Fruit fly (Drosophila melanogaster) whole organism, pupa: ENCODE data around the gene CG15312.

ENCODE experiments used
- CG10348 ChIP-seq: fragments of 200-800 bp; sonication (Bioruptor generic); IDR thresholded peaks from 2 replicates; pipeline ENCODE4 v1.3.6; 2022; ENCODE audit warnings: missing biosample characterization, missing genetic modification characterization
- CG12605 ChIP-seq: fragments of 200-800 bp; sonication (Bioruptor generic); IDR thresholded peaks from 2 replicates; pipeline ENCODE4 v1.3.6; 2022; ENCODE audit warnings: missing biosample characterization, missing genetic modification characterization
- CG13204 ChIP-seq: fragments of 200-800 bp; sonication (Bioruptor generic); optimal IDR thresholded peaks from 2 replicates; lab custom pipeline; 2018; ENCODE audit warnings: missing biosample characterization, mild to moderate bottlenecking, missing genetic modification characterization, moderate library complexity
- CG14655 ChIP-seq: fragments of 200-800 bp; sonication (Bioruptor generic); optimal IDR thresholded peaks from 3 replicates; lab custom pipeline; 2017; ENCODE audit warnings: mild to moderate bottlenecking, missing biosample characterization, missing genetic modification reagents, missing genetic modification characterization
- CG15710 ChIP-seq: fragments of 200-800 bp; sonication (Bioruptor generic); optimal IDR thresholded peaks from 2 replicates; lab custom pipeline; 2018; ENCODE audit warnings: missing biosample characterization, mild to moderate bottlenecking, missing genetic modification characterization, moderate library complexity
- CG17806 ChIP-seq: fragments of 200-800 bp; sonication (Bioruptor generic); optimal IDR thresholded peaks from 2 replicates; lab custom pipeline; 2018; ENCODE audit warnings: missing biosample characterization, mild to moderate bottlenecking, missing genetic modification characterization, moderate library complexity
- CG32121 ChIP-seq: fragments of 200-800 bp; sonication (Bioruptor generic); IDR thresholded peaks from 2 replicates; pipeline ENCODE4 v1.3.6; 2022; ENCODE audit warnings: missing biosample characterization, missing genetic modification characterization
- CG34367 ChIP-seq: fragments of 200-800 bp; sonication (Bioruptor generic); optimal IDR thresholded peaks from 2 replicates; lab custom pipeline; 2018; ENCODE audit warnings: missing biosample characterization, mild to moderate bottlenecking, missing genetic modification characterization
- CG4496 ChIP-seq: fragments of 200-800 bp; sonication (Bioruptor generic); IDR thresholded peaks from 3 replicates; pipeline ENCODE4 v1.3.6; 2022; ENCODE audit warnings: missing biosample characterization, missing genetic modification characterization
- CG8159 ChIP-seq: fragments of 200-800 bp; sonication (Bioruptor generic); optimal IDR thresholded peaks from 3 replicates; lab custom pipeline; 2018; ENCODE audit warnings: missing biosample characterization, mild to moderate bottlenecking, missing genetic modification characterization, moderate library complexity
- CG8301 ChIP-seq: fragments of 200-800 bp; sonication (Bioruptor generic); optimal IDR thresholded peaks from 2 replicates; lab custom pipeline; 2018; ENCODE audit warnings: missing biosample characterization, mild to moderate bottlenecking, missing genetic modification characterization
- CG9948 ChIP-seq: fragments of 200-800 bp; sonication (Bioruptor generic); optimal IDR thresholded peaks from 2 replicates; lab custom pipeline; 2018; ENCODE audit warnings: missing biosample characterization, mild to moderate bottlenecking, missing genetic modification characterization, moderate library complexity
- D1 ChIP-seq: fragments of 200-800 bp; sonication (Bioruptor generic); optimal IDR thresholded peaks from 2 replicates; lab custom pipeline; 2018; ENCODE audit warnings: missing biosample characterization, mild to moderate bottlenecking, missing genetic modification characterization, moderate library complexity
- EcR ChIP-seq: fragments of 200-800 bp; sonication (Bioruptor generic); optimal IDR thresholded peaks from 3 replicates; lab custom pipeline; 2019; ENCODE audit warnings: missing biosample characterization, missing genetic modification characterization, mild to moderate bottlenecking, moderate library complexity, missing genetic modification reagents
- Ets98B ChIP-seq: fragments of 200-800 bp; sonication (Bioruptor generic); IDR thresholded peaks from 2 replicates; pipeline ENCODE4 v1.3.6; 2022; ENCODE audit warnings: missing biosample characterization, missing genetic modification characterization
- Pif1A ChIP-seq: fragments of 200-800 bp; sonication (Bioruptor generic); optimal IDR thresholded peaks from 3 replicates; lab custom pipeline; 2016; ENCODE audit warnings: missing biosample characterization, missing genetic modification characterization
- Pif1B ChIP-seq: fragments of 200-800 bp; sonication (Bioruptor generic); optimal IDR thresholded peaks from 3 replicates; lab custom pipeline; 2016; ENCODE audit warnings: missing biosample characterization, missing genetic modification characterization
- Snoo ChIP-seq: fragments of 200-800 bp; sonication (Bioruptor generic); optimal IDR thresholded peaks from 3 replicates; lab custom pipeline; 2017; ENCODE audit warnings: missing biosample characterization, mild to moderate bottlenecking, missing genetic modification characterization, inconsistent platforms
- fd96Ca ChIP-seq: fragments of 200-800 bp; sonication (Bioruptor generic); IDR thresholded peaks from 3 replicates; pipeline ENCODE4 v1.3.6; 2022; ENCODE audit warnings: missing biosample characterization, missing genetic modification characterization
- gl ChIP-seq: fragments of 200-800 bp; sonication (Bioruptor generic); optimal IDR thresholded peaks from 2 replicates; lab custom pipeline; 2018; ENCODE audit warnings: missing biosample characterization, mild to moderate bottlenecking, missing genetic modification characterization
- rn ChIP-seq: fragments of 200-800 bp; sonication (Bioruptor generic); IDR thresholded peaks from 2 replicates; pipeline ENCODE4 v1.3.6; 2022; ENCODE audit warnings: missing biosample characterization, missing genetic modification characterization

The CG15312 gene

DNA sequence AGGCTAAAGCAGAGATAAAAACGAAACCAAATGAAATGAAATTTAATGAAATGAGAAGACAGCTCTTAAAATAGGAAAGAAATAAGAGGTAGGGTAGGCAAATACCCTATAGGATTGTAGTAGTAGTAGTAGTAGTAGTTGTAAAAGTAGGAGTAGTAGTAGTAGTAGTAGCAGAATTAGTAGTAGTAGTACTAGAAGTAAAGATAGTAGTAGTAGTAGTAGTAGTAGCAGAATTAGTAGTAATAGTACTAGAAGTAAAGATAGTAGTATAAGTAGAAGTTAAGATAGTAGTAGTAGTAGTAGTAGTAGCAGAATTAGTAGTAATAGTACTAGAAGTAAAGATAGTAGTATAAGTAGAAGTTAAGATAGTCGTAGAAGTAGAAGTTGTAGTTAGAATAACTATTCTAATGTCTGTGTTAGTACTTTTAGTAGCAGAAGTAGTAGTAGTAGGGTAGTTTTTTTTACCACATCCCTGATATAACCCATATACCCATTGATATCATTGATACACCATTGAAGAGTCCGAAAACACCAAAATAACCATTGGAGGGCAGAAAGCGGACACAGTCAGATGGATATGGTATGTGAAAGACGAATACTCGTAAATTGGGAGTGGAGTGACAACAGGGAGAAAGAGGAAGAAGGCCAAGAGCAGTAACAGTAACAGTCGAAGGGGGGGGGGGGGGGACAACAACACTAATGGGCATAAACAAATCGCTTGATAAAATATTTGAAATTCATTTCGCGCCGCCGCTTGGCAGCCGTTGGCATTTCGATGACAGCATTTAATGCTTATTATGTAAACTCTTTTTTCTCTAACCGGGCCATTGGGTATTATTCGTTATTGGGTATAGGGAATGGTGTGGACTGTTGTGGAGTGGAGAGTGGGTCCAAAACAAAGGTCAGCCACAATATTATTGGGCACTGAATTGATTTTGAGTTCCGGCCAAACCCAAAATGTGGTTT is 55.6 kb downstream of the CG15312 start:
- TF ChIP-seq Pif1A (GFP tag; lab: Kevin White, UChicago): no peak
- TF ChIP-seq D1: no peak
- TF ChIP-seq CG10348: no peak
- TF ChIP-seq CG34367: no peak
- no peak for TF ChIP-seq fd96Ca (GFP tag; lab: Robert Waterston, UW)
- no peak for TF ChIP-seq CG32121 (GFP tag; lab: Robert Waterston, UW)
- TF ChIP-seq CG4496 (GFP tag; lab: Robert Waterston, UW): no peak
- no peak for TF ChIP-seq CG17806
- TF ChIP-seq EcR: no peak
- no peak for TF ChIP-seq Snoo (tag; lab: Kevin White, UChicago)
- no peak for TF ChIP-seq rn (GFP tag; lab: Robert Waterston, UW)
- TF ChIP-seq gl (tag; lab: Kevin White, UChicago): no peak
- TF ChIP-seq Ets98B (GFP tag; lab: Robert Waterston, UW): no peak
- no peak for TF ChIP-seq CG15710 (tag; lab: Kevin White, UChicago)
- TF ChIP-seq CG8301 (tag; lab: Kevin White, UChicago): no peak
- TF ChIP-seq CG13204: no peak
- no peak for TF ChIP-seq CG9948

DNA sequence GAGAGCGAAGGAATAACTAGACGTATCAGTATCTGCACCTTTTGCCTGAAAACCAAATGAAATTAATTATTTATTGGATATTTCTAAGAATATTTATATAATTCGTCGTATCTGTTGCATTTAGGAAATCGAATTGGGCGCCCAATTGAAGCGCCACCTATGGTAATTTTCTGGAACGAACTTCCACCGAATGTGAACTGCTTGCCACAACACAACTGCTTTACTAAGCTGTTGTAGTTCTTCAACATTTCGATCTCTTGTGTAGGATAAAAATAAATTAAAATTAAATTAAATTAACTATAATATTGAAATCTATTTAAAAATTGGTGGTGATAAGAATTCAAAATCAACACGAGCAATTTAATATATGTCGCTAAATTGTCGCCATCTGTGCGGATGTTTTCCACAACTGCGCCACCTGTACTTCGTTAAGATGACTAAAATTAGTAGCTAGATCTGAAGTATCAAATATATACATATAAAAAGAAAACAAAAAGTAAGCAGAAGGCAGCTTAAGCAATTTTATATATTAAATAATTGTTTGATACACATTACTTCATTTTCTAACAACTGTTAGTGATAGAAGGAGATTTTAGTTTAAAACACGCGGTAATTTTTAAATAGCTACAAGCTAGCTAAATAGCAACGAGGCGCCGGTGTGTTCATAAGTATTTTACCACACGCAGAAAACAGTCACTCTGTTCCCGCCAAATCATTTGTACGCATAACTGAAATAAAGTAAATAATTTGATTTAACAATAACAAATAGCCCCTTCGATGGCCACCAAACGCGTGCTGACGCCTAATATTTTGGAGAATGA is 60.7 kb downstream of the CG15312 start, which contains the start of gene Dna2:
TSS of gene Dna2 (plus strand) at position 688 of the 821 bp plus-strand sequence.
- no peak for TF ChIP-seq Ets98B (GFP tag; lab: Robert Waterston, UW)
- TF ChIP-seq CG8159 (tag; lab: Kevin White, UChicago): no peak
- TF ChIP-seq CG10348: no peak
- TF ChIP-seq CG34367: no peak
- no peak for TF ChIP-seq CG12605
- TF ChIP-seq fd96Ca (GFP tag; lab: Robert Waterston, UW): no peak
- TF ChIP-seq Snoo (tag; lab: Kevin White, UChicago): no peak
- TF ChIP-seq CG9948: no peak
- no peak for TF ChIP-seq CG13204
- no peak for TF ChIP-seq CG8301 (tag; lab: Kevin White, UChicago)

DNA sequence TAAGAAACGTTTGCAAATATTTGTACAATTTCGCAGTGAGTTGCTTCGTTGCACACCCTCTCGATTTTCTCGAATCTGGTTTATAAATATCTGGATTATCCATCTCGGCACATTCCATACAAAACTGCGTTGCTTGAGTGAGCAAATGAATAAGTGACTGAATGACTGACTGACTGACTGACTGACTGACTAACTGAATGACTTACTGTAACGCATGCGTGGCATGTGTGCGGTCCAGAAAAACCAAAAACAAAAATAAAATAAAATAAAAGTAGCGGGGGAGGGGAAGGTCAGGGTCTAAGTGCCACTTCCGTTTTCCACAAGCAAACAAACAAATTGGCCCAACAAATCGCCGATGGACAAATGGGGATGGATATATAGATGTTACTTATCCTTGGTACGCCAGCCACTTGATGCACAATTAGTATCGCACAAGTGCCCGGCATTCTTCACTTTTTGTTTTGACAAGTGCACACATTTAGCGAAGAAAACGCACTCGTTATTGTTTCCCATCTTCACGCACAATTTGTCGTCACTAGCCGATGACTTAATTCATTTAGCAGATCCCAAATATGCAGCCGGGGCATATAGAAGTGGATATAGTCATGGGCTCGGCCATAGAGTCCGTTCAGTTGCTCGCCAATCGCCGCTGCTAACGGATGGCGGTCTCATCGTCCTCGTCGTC is 62.0 kb downstream of the CG15312 start, which contains the start of gene CG33557:
TSS of gene CG33557 (plus strand) at position 635 of the 685 bp plus-strand sequence.
- TF ChIP-seq CG4496 (GFP tag; lab: Robert Waterston, UW) (no peak), Pif1B (no peak), CG17806 (no peak), CG8301 (tag; lab: Kevin White, UChicago) (no peak), CG12605 (no peak), EcR (no peak), CG34367 (no peak), CG14655 (no peak), D1 (no peak), CG9948 (no peak), CG13204 (no peak), Snoo (tag; lab: Kevin White, UChicago) (no peak), CG10348 (no peak), CG15710 (tag; lab: Kevin White, UChicago) (no peak), Ets98B (GFP tag; lab: Robert Waterston, UW) (no peak), CG32121 (GFP tag; lab: Robert Waterston, UW) (no peak), CG8159 (tag; lab: Kevin White, UChicago) (no peak), Pif1A (GFP tag; lab: Kevin White, UChicago) (no peak)
- TF ChIP-seq, all 21 proteins: peak for 0
